Worm (Caenorhabditis elegans) whole organism, L4 larva: ENCODE data around the gene C42D8.1.
A peak's percentile ranks its signal among the peaks of the same experiment; 100 is the strongest.

Source experiments
- D1046.2 ChIP-seq: fragments of 200-800 bp; sonication (Bioruptor generic); IDR thresholded peaks from 2 replicates; pipeline ENCODE4 v1.3.6; 2022; ENCODE audit warnings: missing genetic modification characterization, missing compliant biosample characterization
- F10B5.3 ChIP-seq: sonication (generic microtip); optimal IDR thresholded peaks from 2 replicates; lab custom pipeline; 2016; ENCODE audit warnings: mild to moderate bottlenecking, missing genetic modification characterization, missing compliant biosample characterization
- F37D6.2 ChIP-seq: sonication (generic microtip); optimal IDR thresholded peaks from 2 replicates; lab custom pipeline; 2016; ENCODE audit warnings: mild to moderate bottlenecking, missing genetic modification characterization, missing compliant biosample characterization
- F44E2.7 ChIP-seq: fragments of 200-800 bp; sonication (Bioruptor generic); IDR thresholded peaks from 2 replicates; pipeline ENCODE4 v2.1.2; 2022; ENCODE audit warnings: missing genetic modification characterization, missing compliant biosample characterization
- F49E8.2 ChIP-seq: sonication (generic microtip); optimal IDR thresholded peaks from 2 replicates; lab custom pipeline; 2016; ENCODE audit warnings: missing compliant biosample characterization, mild to moderate bottlenecking, missing genetic modification characterization, borderline replicate concordance
- Y105C5A.15 ChIP-seq: fragments of 200-800 bp; sonication (Bioruptor generic); IDR thresholded peaks from 2 replicates; pipeline ENCODE4 v1.3.6; 2022; ENCODE audit warnings: missing genetic modification characterization, missing compliant biosample characterization
- Y48G9A.11 ChIP-seq: fragments of 200-800 bp; sonication (Bioruptor generic); IDR thresholded peaks from 2 replicates; pipeline ENCODE4 v1.3.6; 2022; ENCODE audit warnings: missing genetic modification reagents, missing genetic modification characterization, missing compliant biosample characterization
- Y5F2A.4 ChIP-seq: fragments of 200-800 bp; sonication (Bioruptor generic); optimal IDR thresholded peaks from 2 replicates; lab custom pipeline; 2018; ENCODE audit warnings: mild to moderate bottlenecking, missing genetic modification characterization, missing compliant biosample characterization
- Y75B8A.6 ChIP-seq: fragments of 200-800 bp; sonication (Bioruptor generic); IDR thresholded peaks from 2 replicates; pipeline ENCODE4 v1.3.6; 2022; ENCODE audit warnings: missing genetic modification reagents, missing genetic modification characterization, missing compliant biosample characterization
- ZK337.2 ChIP-seq: fragments of 200-800 bp; sonication (Bioruptor generic); IDR thresholded peaks from 2 replicates; pipeline ENCODE4 v1.3.6; 2022; ENCODE audit warnings: missing genetic modification reagents, missing genetic modification characterization, missing compliant biosample characterization
- ZK546.5 ChIP-seq, 2 experiments: sonication (generic microtip); optimal IDR thresholded peaks; 2 replicates each; lab custom pipeline; 2017; ENCODE audit warnings: missing biosample characterization in 2 of 2, missing genetic modification characterization in 2 of 2
- arid-1 ChIP-seq: fragments of 200-800 bp; sonication (Bioruptor generic); conservative IDR thresholded peaks from 2 replicates; pipeline ENCODE4 v1.3.6; 2022; ENCODE audit warnings: missing genetic modification reagents, missing genetic modification characterization, missing compliant biosample characterization
- ceh-20 ChIP-seq: fragments of 200-800 bp; sonication (Bioruptor generic); IDR thresholded peaks from 2 replicates; pipeline ENCODE4 v1.3.6; 2022; ENCODE audit warnings: missing genetic modification reagents, missing genetic modification characterization, missing compliant biosample characterization
- ceh-32 ChIP-seq: sonication (generic microtip); optimal IDR thresholded peaks from 2 replicates; lab custom pipeline; 2016; ENCODE audit warnings: mild to moderate bottlenecking, missing genetic modification characterization, missing compliant biosample characterization; ENCODE audit not compliant: poor library complexity
- ceh-44 ChIP-seq: fragments of 200-800 bp; sonication (Bioruptor generic); IDR thresholded peaks from 2 replicates; pipeline ENCODE4 v1.3.6; 2022; ENCODE audit warnings: missing genetic modification reagents, missing genetic modification characterization, missing compliant biosample characterization
- ceh-82 ChIP-seq: sonication (generic microtip); optimal IDR thresholded peaks from 2 replicates; lab custom pipeline; 2017; ENCODE audit warnings: missing biosample characterization, missing genetic modification characterization
- ces-1 ChIP-seq: fragments of 150-350 bp; sonication (generic microtip); optimal IDR thresholded peaks from 4 replicates; lab custom pipeline; 2014; ENCODE audit warnings: missing biosample characterization, missing genetic modification reagents, missing genetic modification characterization
- daf-16 ChIP-seq, 3 experiments: sonication (generic microtip); optimal IDR thresholded peaks; 2 replicates each; lab custom pipeline; 2016 to 2017; ENCODE audit warnings: missing genetic modification characterization in 3 of 3, missing genetic modification reagents in 3 of 3, mild to moderate bottlenecking in 2 of 3, missing compliant biosample characterization in 2 of 3, missing biosample characterization in 1 of 3, moderate library complexity in 1 of 3
- daf-19 ChIP-seq: fragments of 200-800 bp; sonication (Bioruptor generic); conservative IDR thresholded peaks from 2 replicates; pipeline ENCODE4 v1.3.6; 2022; ENCODE audit warnings: missing genetic modification characterization, missing compliant biosample characterization
- daf-8 ChIP-seq: fragments of 200-800 bp; sonication (Bioruptor generic); IDR thresholded peaks from 2 replicates; pipeline ENCODE4 v1.3.6; 2022; ENCODE audit warnings: missing genetic modification characterization, missing compliant biosample characterization
- dpl-1 ChIP-seq: fragments of 150-350 bp; optimal IDR thresholded peaks from 2 replicates; lab custom pipeline; 2014; ENCODE audit warnings: missing biosample characterization, missing genetic modification reagents, missing genetic modification characterization
- egl-27 ChIP-seq: sonication (generic microtip); optimal IDR thresholded peaks from 3 replicates; lab custom pipeline; 2017; ENCODE audit warnings: missing biosample characterization, missing genetic modification reagents, missing genetic modification characterization
- egl-43 ChIP-seq: fragments of 200-800 bp; sonication (Bioruptor generic); IDR thresholded peaks from 2 replicates; pipeline ENCODE4 v1.3.6; 2022; ENCODE audit warnings: missing genetic modification reagents, missing genetic modification characterization, missing compliant biosample characterization
- gei-8 ChIP-seq: fragments of 200-800 bp; sonication (Bioruptor generic); optimal IDR thresholded peaks from 2 replicates; lab custom pipeline; 2018; ENCODE audit warnings: mild to moderate bottlenecking, missing genetic modification characterization, missing compliant biosample characterization
- hif-1 ChIP-seq, 2 experiments: sonication (generic microtip); optimal IDR thresholded peaks; 2 replicates each; lab custom pipeline; 2016 to 2017; ENCODE audit warnings: missing compliant biosample characterization in 2 of 2, missing genetic modification characterization in 2 of 2, missing genetic modification reagents in 2 of 2, missing genotype in 2 of 2, mild to moderate bottlenecking in 1 of 2
- hmg-1.1 ChIP-seq: fragments of 200-800 bp; sonication (Bioruptor generic); IDR thresholded peaks from 2 replicates; pipeline ENCODE4 v1.3.6; 2022; ENCODE audit warnings: missing genetic modification reagents, missing genetic modification characterization, missing compliant biosample characterization
- lim-7 ChIP-seq: fragments of 200-800 bp; sonication (Bioruptor generic); IDR thresholded peaks from 2 replicates; pipeline ENCODE4 v1.3.6; 2022; ENCODE audit warnings: missing genetic modification characterization, missing compliant biosample characterization
- lin-13 ChIP-seq: fragments of 150-350 bp; optimal IDR thresholded peaks from 2 replicates; lab custom pipeline; 2014; ENCODE audit warnings: missing biosample characterization, missing genetic modification reagents, missing genetic modification characterization
- lin-38 ChIP-seq: fragments of 200-800 bp; sonication (Bioruptor generic); IDR thresholded peaks from 2 replicates; pipeline ENCODE4 v1.3.6; 2022; ENCODE audit warnings: missing genetic modification reagents, missing genetic modification characterization, missing compliant biosample characterization
- lir-3 ChIP-seq: sonication (generic microtip); optimal IDR thresholded peaks from 2 replicates; lab custom pipeline; 2016; ENCODE audit warnings: mild to moderate bottlenecking, missing genetic modification characterization, missing compliant biosample characterization
- lsy-2 ChIP-seq, 2 experiments: fragments of 150-350 bp in 1 of 2; sonication (generic microtip) in 1 of 2; optimal IDR thresholded peaks; 2 replicates each; lab custom pipeline; 2014 to 2017; ENCODE audit warnings: missing biosample characterization in 2 of 2, missing genetic modification characterization in 2 of 2
- mdt-29 ChIP-seq: fragments of 200-800 bp; sonication (Bioruptor generic); IDR thresholded peaks from 2 replicates; pipeline ENCODE4 v1.3.6; 2022; ENCODE audit warnings: missing genetic modification reagents, missing genetic modification characterization, missing compliant biosample characterization
- mes-2 ChIP-seq: sonication (generic microtip); optimal IDR thresholded peaks from 2 replicates; lab custom pipeline; 2016; ENCODE audit warnings: missing genotype, mild to moderate bottlenecking, missing genetic modification characterization, missing compliant biosample characterization; ENCODE audit not compliant: poor library complexity, severe bottlenecking
- mxl-2 ChIP-seq: fragments of 200-800 bp; sonication (Bioruptor generic); conservative IDR thresholded peaks from 2 replicates; pipeline ENCODE4 v1.3.6; 2022; ENCODE audit warnings: missing genetic modification reagents, missing genetic modification characterization, missing compliant biosample characterization
- nhr-102 ChIP-seq: sonication (generic microtip); optimal IDR thresholded peaks from 2 replicates; lab custom pipeline; 2016; ENCODE audit warnings: mild to moderate bottlenecking, missing genetic modification characterization, moderate library complexity, missing compliant biosample characterization
- nhr-11 ChIP-seq: fragments of 150-350 bp; optimal IDR thresholded peaks from 2 replicates; lab custom pipeline; 2014; ENCODE audit warnings: missing biosample characterization, missing genetic modification characterization
- nhr-237 ChIP-seq: sonication (generic microtip); optimal IDR thresholded peaks from 2 replicates; lab custom pipeline; 2017; ENCODE audit warnings: missing biosample characterization, missing genetic modification characterization
- nhr-25 ChIP-seq: sonication (generic microtip); optimal IDR thresholded peaks from 2 replicates; lab custom pipeline; 2017; ENCODE audit warnings: missing genetic modification characterization, mild to moderate bottlenecking, missing compliant biosample characterization, antibody characterized with exemption, moderate library complexity, borderline replicate concordance; ENCODE audit not compliant: insufficient read depth
- nhr-48 ChIP-seq: sonication (generic microtip); optimal IDR thresholded peaks from 2 replicates; lab custom pipeline; 2016; ENCODE audit warnings: mild to moderate bottlenecking, missing genetic modification characterization, missing compliant biosample characterization
- nhr-76 ChIP-seq: fragments of 150-350 bp; optimal IDR thresholded peaks from 2 replicates; lab custom pipeline; 2014; ENCODE audit warnings: missing biosample characterization, missing genetic modification characterization
- nhr-77 ChIP-seq: fragments of 150-350 bp; optimal IDR thresholded peaks from 2 replicates; lab custom pipeline; 2014; ENCODE audit warnings: missing biosample characterization, missing genetic modification characterization
- php-3 ChIP-seq: fragments of 200-800 bp; sonication (Bioruptor generic); IDR thresholded peaks from 2 replicates; pipeline ENCODE4 v1.3.6; 2022; ENCODE audit warnings: missing genetic modification reagents, missing genetic modification characterization, missing compliant biosample characterization
- rbr-2 ChIP-seq: sonication (generic microtip); optimal IDR thresholded peaks from 2 replicates; lab custom pipeline; 2016; ENCODE audit warnings: missing genotype, missing genetic modification characterization, missing compliant biosample characterization
- sdz-12 ChIP-seq: fragments of 200-800 bp; sonication (Bioruptor generic); optimal IDR thresholded peaks from 2 replicates; lab custom pipeline; 2018; ENCODE audit warnings: mild to moderate bottlenecking, missing genetic modification characterization, missing compliant biosample characterization
- skn-1 ChIP-seq: fragments of 150-350 bp; optimal IDR thresholded peaks from 2 replicates; lab custom pipeline; 2014; ENCODE audit warnings: missing biosample characterization, missing genetic modification characterization
- snpc-1.2 ChIP-seq: fragments of 200-800 bp; sonication (Bioruptor generic); IDR thresholded peaks from 2 replicates; pipeline ENCODE4 v1.3.6; 2022; ENCODE audit warnings: missing genetic modification reagents, missing genetic modification characterization, missing compliant biosample characterization
- snpc-4 ChIP-seq: fragments of 150-350 bp; optimal IDR thresholded peaks from 2 replicates; lab custom pipeline; 2014; ENCODE audit warnings: missing biosample characterization, missing genetic modification characterization
- tag-97 ChIP-seq: fragments of 200-800 bp; sonication (Bioruptor generic); IDR thresholded peaks from 2 replicates; pipeline ENCODE4 v1.3.6; 2022; ENCODE audit warnings: missing genetic modification characterization, missing compliant biosample characterization
- unc-130 ChIP-seq: sonication (generic microtip); optimal IDR thresholded peaks from 2 replicates; lab custom pipeline; 2016; ENCODE audit warnings: missing genetic modification reagents, missing genetic modification characterization, missing compliant biosample characterization
- vab-7 ChIP-seq: fragments of 200-800 bp; sonication (Bioruptor generic); IDR thresholded peaks from 2 replicates; pipeline ENCODE4 v1.3.6; 2022; ENCODE audit warnings: missing genetic modification reagents, missing genetic modification characterization, missing compliant biosample characterization
- ztf-11 ChIP-seq: fragments of 150-350 bp; optimal IDR thresholded peaks from 2 replicates; lab custom pipeline; 2014; ENCODE audit warnings: missing biosample characterization, missing genetic modification characterization

C42D8.1 gene

ce11 chrX:5119246-5119645 lies 9.9 kb downstream of the C42D8.1 start (continued):
- no peak for TF ChIP-seq daf-19 (GFP tag; lab: Robert Waterston, UW)
- TF ChIP-seq ceh-32 (tag; lab: Kevin White, UChicago), result no peak
- no peak for TF ChIP-seq snpc-1.2
- no peak for TF ChIP-seq F10B5.3 (tag; lab: Kevin White, UChicago)
- TF ChIP-seq F37D6.2 (tag; lab: Kevin White, UChicago), result no peak
- no peak for TF ChIP-seq lir-3 (tag; lab: Kevin White, UChicago)
- no peak for TF ChIP-seq ces-1 (GFP tag; lab: Kevin White, UChicago)
- no peak for TF ChIP-seq egl-27 (tag; lab: Kevin White, UChicago)
- TF ChIP-seq tag-97 (GFP tag; lab: Robert Waterston, UW), result no peak
- no peak for TF ChIP-seq lim-7 (GFP tag; lab: Robert Waterston, UW)
- TF ChIP-seq gei-8, result no peak
- no peak for TF ChIP-seq ztf-11 (tag; lab: Kevin White, UChicago)
- no peak for TF ChIP-seq arid-1 (GFP tag; lab: Robert Waterston, UW)
- no peak for TF ChIP-seq ceh-82 (tag; lab: Kevin White, UChicago)
- TF ChIP-seq egl-43, result peak; percentile 65; the same call in 1 of the 2 replicates
- no peak for TF ChIP-seq mxl-2 (GFP tag; lab: Robert Waterston, UW)
- peak in 1 of 2 experiments; percentile 54 for TF ChIP-seq lsy-2 (tag; optimal IDR thresholded peaks at IDR 0.05; lab: Kevin White, UChicago)
- TF ChIP-seq D1046.2 (GFP tag; lab: Robert Waterston, UW), result no peak
- TF ChIP-seq lin-38 (GFP tag; lab: Robert Waterston, UW), result no peak
- no peak for TF ChIP-seq Y75B8A.6 (GFP tag; lab: Robert Waterston, UW)
- TF ChIP-seq mes-2 (tag; lab: Kevin White, UChicago), result peak; percentile 53
- TF ChIP-seq hmg-1.1 (GFP tag; lab: Robert Waterston, UW), result no peak
- no peak for TF ChIP-seq ceh-44
- peak in 1 of 2 experiments; percentile 11 for TF ChIP-seq hif-1 (tag; optimal IDR thresholded peaks at IDR 0.05; lab: Kevin White, UChicago)
- TF ChIP-seq rbr-2 (tag; lab: Kevin White, UChicago), result peak; percentile 40
- TF ChIP-seq vab-7 (GFP tag; lab: Robert Waterston, UW), result no peak
- TF ChIP-seq lin-13 (GFP tag; lab: Kevin White, UChicago), result no peak
- TF ChIP-seq unc-130 (GFP tag; lab: Kevin White, UChicago), result no peak
- no peak for TF ChIP-seq Y105C5A.15 (GFP tag; lab: Robert Waterston, UW)
- no peak for TF ChIP-seq dpl-1
- no peak for TF ChIP-seq sdz-12
- no peak for TF ChIP-seq skn-1 (tag; lab: Kevin White, UChicago)
- TF ChIP-seq mdt-29 (GFP tag; lab: Robert Waterston, UW), result no peak; the same call in 1 of the 2 replicates
- no peak for TF ChIP-seq nhr-76 (tag; lab: Kevin White, UChicago)
- no peak for TF ChIP-seq nhr-77 (tag; lab: Kevin White, UChicago)
- no peak for TF ChIP-seq ZK546.5 (tag; optimal IDR thresholded peaks at IDR 0.05; lab: Kevin White, UChicago)
- TF ChIP-seq php-3 (GFP tag; lab: Robert Waterston, UW), result no peak
- TF ChIP-seq daf-8 (GFP tag; lab: Robert Waterston, UW), result no peak
- no peak for TF ChIP-seq nhr-11 (tag; lab: Kevin White, UChicago)
- no peak for TF ChIP-seq F44E2.7
- peak; percentile 17 for TF ChIP-seq nhr-25 (tag; lab: Kevin White, UChicago)
- no peak for TF ChIP-seq daf-16 (GFP tag; optimal IDR thresholded peaks at IDR 0.05; lab: Kevin White, UChicago)
- no peak for TF ChIP-seq daf-16 (tag; optimal IDR thresholded peaks at IDR 0.05; lab: Kevin White, UChicago)
- TF ChIP-seq nhr-102 (tag; lab: Kevin White, UChicago), result no peak
- TF ChIP-seq snpc-4 (tag; lab: Kevin White, UChicago), result no peak
- no peak for TF ChIP-seq Y48G9A.11 (GFP tag; lab: Robert Waterston, UW)
- no peak for TF ChIP-seq Y5F2A.4 (GFP tag; lab: Kevin White, UChicago)
- TF ChIP-seq ZK337.2 (GFP tag; lab: Robert Waterston, UW), result no peak
- 0 out of 2 replicates have a peak, but pooled peaks have one; percentile 45 for TF ChIP-seq ceh-20 (GFP tag; lab: Robert Waterston, UW)
- no peak for TF ChIP-seq F49E8.2 (tag; lab: Kevin White, UChicago)
- peak; percentile 60 for TF ChIP-seq nhr-48 (tag; lab: Kevin White, UChicago)
- no peak for TF ChIP-seq nhr-237 (tag; lab: Kevin White, UChicago)
